Worm (Caenorhabditis elegans) whole organism, young adult: Measurements from ENCODE around the gene damt-1.

ENCODE experiments used
- B0035.1 ChIP-seq: sonication (generic microtip); optimal IDR thresholded peaks from 2 replicates; lab custom pipeline; 2016; ENCODE audit warnings: missing genetic modification characterization, mild to moderate bottlenecking, missing compliant biosample characterization, missing genotype, missing genetic modification reagents
- B0336.3 ChIP-seq: fragments of 200-800 bp; sonication (Bioruptor generic); IDR thresholded peaks from 2 replicates; pipeline ENCODE4 v1.3.6; 2022; ENCODE audit warnings: missing genetic modification characterization, missing compliant biosample characterization
- F10E7.11 ChIP-seq: sonication (generic microtip); optimal IDR thresholded peaks from 2 replicates; lab custom pipeline; 2017; ENCODE audit warnings: mild to moderate bottlenecking, missing genetic modification characterization, moderate library complexity, missing compliant biosample characterization
- F49E8.2 ChIP-seq: sonication (generic microtip); optimal IDR thresholded peaks from 3 replicates; lab custom pipeline; 2017; ENCODE audit warnings: missing genetic modification characterization, mild to moderate bottlenecking, missing compliant biosample characterization, antibody characterized with exemption, moderate library complexity; ENCODE audit not compliant: insufficient read depth
- F52B5.7 ChIP-seq: sonication (generic microtip); optimal IDR thresholded peaks from 2 replicates; lab custom pipeline; 2016; ENCODE audit warnings: mild to moderate bottlenecking, missing genetic modification characterization, missing compliant biosample characterization
- F55B11.4 ChIP-seq: sonication (generic microtip); optimal IDR thresholded peaks from 2 replicates; lab custom pipeline; 2016; ENCODE audit warnings: missing compliant biosample characterization, missing genetic modification characterization, borderline replicate concordance; ENCODE audit not compliant: insufficient read depth
- K11D2.4 ChIP-seq: fragments of 200-800 bp; sonication (Bioruptor generic); IDR thresholded peaks from 2 replicates; pipeline ENCODE4 v1.3.6; 2022; ENCODE audit warnings: missing genetic modification reagents, missing genetic modification characterization, missing compliant biosample characterization
- T07F8.4 ChIP-seq: sonication (generic microtip); optimal IDR thresholded peaks from 2 replicates; lab custom pipeline; 2016; ENCODE audit warnings: mild to moderate bottlenecking, missing genetic modification characterization, moderate library complexity, missing compliant biosample characterization
- Y67H2A.10 ChIP-seq: fragments of 200-800 bp; sonication (Bioruptor generic); conservative IDR thresholded peaks from 2 replicates; pipeline ENCODE4 v1.3.6; 2022; ENCODE audit warnings: missing genetic modification reagents, missing genetic modification characterization, missing compliant biosample characterization
- Y95B8A.8 ChIP-seq: fragments of 200-800 bp; sonication (Bioruptor generic); IDR thresholded peaks from 2 replicates; pipeline ENCODE4 v1.3.6; 2022; ENCODE audit warnings: missing genetic modification reagents, missing genetic modification characterization, missing compliant biosample characterization
- ama-1 ChIP-seq, 3 experiments: fragments of 150-350 bp in 1 of 3; sonication (generic microtip) in 2 of 3; optimal IDR thresholded peaks; 2 replicates each; lab custom pipeline; 2014 to 2018; ENCODE audit warnings: missing biosample characterization in 2 of 3, missing genetic modification characterization in 2 of 3, missing genetic modification reagents in 2 of 3
- aptf-2 ChIP-seq: fragments of 200-800 bp; sonication (Bioruptor generic); conservative IDR thresholded peaks from 2 replicates; pipeline ENCODE4 v1.3.6; 2022; ENCODE audit warnings: missing genetic modification reagents, missing genetic modification characterization, missing compliant biosample characterization
- atf-7 ChIP-seq: sonication (generic microtip); optimal IDR thresholded peaks from 2 replicates; lab custom pipeline; 2017; ENCODE audit warnings: mild to moderate bottlenecking, missing genetic modification characterization, missing compliant biosample characterization
- athp-1 ChIP-seq: sonication (generic microtip); optimal IDR thresholded peaks from 2 replicates; lab custom pipeline; 2017; ENCODE audit warnings: mild to moderate bottlenecking, missing genetic modification characterization, missing compliant biosample characterization
- attf-5 ChIP-seq: fragments of 200-800 bp; sonication (Bioruptor generic); optimal IDR thresholded peaks from 2 replicates; lab custom pipeline; 2018; ENCODE audit warnings: mild to moderate bottlenecking, missing genetic modification characterization, missing compliant biosample characterization
- bed-1 ChIP-seq: fragments of 200-800 bp; sonication (Bioruptor generic); IDR thresholded peaks from 2 replicates; pipeline ENCODE4 v1.3.6; 2022; ENCODE audit warnings: missing genetic modification reagents, missing genetic modification characterization, missing compliant biosample characterization
- cebp-1 ChIP-seq, 2 experiments: fragments of 200-800 bp in 1 of 2; sonication (Bioruptor generic) in 1 of 2; sonication (generic microtip) in 1 of 2; IDR thresholded peaks in 1 of 2; optimal IDR thresholded peaks in 1 of 2; 2 replicates each; pipeline versions ENCODE4 v1.3.6 to Lab custom; 2017 to 2022; ENCODE audit warnings: missing compliant biosample characterization in 2 of 2, missing genetic modification characterization in 2 of 2, mild to moderate bottlenecking in 1 of 2, missing genetic modification reagents in 1 of 2, moderate library complexity in 1 of 2
- chd-7 ChIP-seq: sonication (generic microtip); optimal IDR thresholded peaks from 2 replicates; lab custom pipeline; 2016; ENCODE audit warnings: mild to moderate bottlenecking, missing genetic modification characterization, moderate library complexity, missing compliant biosample characterization
- dpl-1 ChIP-seq: fragments of 150-350 bp; optimal IDR thresholded peaks from 2 replicates; lab custom pipeline; 2014; ENCODE audit warnings: missing biosample characterization, missing genetic modification reagents, missing genetic modification characterization
- efl-1 ChIP-seq: fragments of 150-350 bp; optimal IDR thresholded peaks from 2 replicates; lab custom pipeline; 2014; ENCODE audit warnings: missing biosample characterization, missing genetic modification reagents, missing genetic modification characterization
- egl-44 ChIP-seq: fragments of 200-800 bp; sonication (Bioruptor generic); IDR thresholded peaks from 2 replicates; pipeline ENCODE4 v1.3.6; 2022; ENCODE audit warnings: missing genetic modification reagents, missing genetic modification characterization, missing compliant biosample characterization
- fkh-3 ChIP-seq: sonication (generic microtip); optimal IDR thresholded peaks from 2 replicates; lab custom pipeline; 2016; ENCODE audit warnings: mild to moderate bottlenecking, missing genetic modification characterization, missing compliant biosample characterization
- gei-17 ChIP-seq: fragments of 200-800 bp; sonication (Bioruptor generic); optimal IDR thresholded peaks from 2 replicates; lab custom pipeline; 2018; ENCODE audit warnings: mild to moderate bottlenecking, missing genetic modification characterization, missing compliant biosample characterization
- hlh-12 ChIP-seq: sonication (generic microtip); optimal IDR thresholded peaks from 2 replicates; lab custom pipeline; 2016; ENCODE audit warnings: missing genetic modification characterization, missing compliant biosample characterization
- lin-26 ChIP-seq: fragments of 200-800 bp; sonication (Bioruptor generic); IDR thresholded peaks from 2 replicates; pipeline ENCODE4 v1.3.6; 2022; ENCODE audit warnings: missing genetic modification reagents, missing genetic modification characterization, missing compliant biosample characterization
- lin-35 ChIP-seq, 3 experiments: fragments of 150-350 bp in 2 of 3; sonication (generic microtip) in 1 of 3; optimal IDR thresholded peaks; 2 replicates each; lab custom pipeline; 2014 to 2018; ENCODE audit warnings: missing biosample characterization in 3 of 3, missing genetic modification characterization in 3 of 3, missing genetic modification reagents in 3 of 3
- lir-1 ChIP-seq: fragments of 200-800 bp; sonication (Bioruptor generic); conservative IDR thresholded peaks from 2 replicates; pipeline ENCODE4 v1.3.6; 2022; ENCODE audit warnings: missing genetic modification reagents, missing genetic modification characterization, missing compliant biosample characterization
- lsy-27 ChIP-seq: sonication (generic microtip); optimal IDR thresholded peaks from 2 replicates; lab custom pipeline; 2017; ENCODE audit warnings: missing genetic modification characterization, mild to moderate bottlenecking, missing compliant biosample characterization, antibody characterized with exemption, missing genotype, borderline replicate concordance; ENCODE audit not compliant: insufficient read depth
- mxl-1 ChIP-seq: sonication (generic microtip); optimal IDR thresholded peaks from 2 replicates; lab custom pipeline; 2016; ENCODE audit warnings: missing genetic modification characterization, missing compliant biosample characterization
- nhr-120 ChIP-seq: fragments of 200-800 bp; sonication (Bioruptor generic); IDR thresholded peaks from 2 replicates; pipeline ENCODE4 v1.3.6; 2022; ENCODE audit warnings: missing genetic modification characterization, missing compliant biosample characterization
- nhr-27 ChIP-seq: fragments of 200-800 bp; sonication (Bioruptor generic); optimal IDR thresholded peaks from 2 replicates; lab custom pipeline; 2018; ENCODE audit warnings: mild to moderate bottlenecking, missing genetic modification characterization, moderate library complexity, missing compliant biosample characterization
- nhr-80 ChIP-seq: sonication (generic microtip); optimal IDR thresholded peaks from 2 replicates; lab custom pipeline; 2016; ENCODE audit warnings: missing genetic modification characterization, missing compliant biosample characterization
- nhr-90 ChIP-seq: sonication (generic microtip); optimal IDR thresholded peaks from 2 replicates; lab custom pipeline; 2016; ENCODE audit warnings: missing genotype, mild to moderate bottlenecking, missing genetic modification characterization, missing compliant biosample characterization
- pbrm-1 ChIP-seq: fragments of 200-800 bp; sonication (Bioruptor generic); IDR thresholded peaks from 2 replicates; pipeline ENCODE4 v1.3.6; 2022; ENCODE audit warnings: missing genetic modification reagents, missing genetic modification characterization, missing compliant biosample characterization
- snpc-4 ChIP-seq, 5 experiments: fragments of 150-350 bp in 1 of 5; sonication (generic microtip) in 4 of 5; optimal IDR thresholded peaks; 2 replicates each; lab custom pipeline; 2014 to 2018; ENCODE audit warnings: missing genetic modification characterization in 5 of 5, missing biosample characterization in 3 of 5, antibody characterized with exemption in 2 of 5, mild to moderate bottlenecking in 2 of 5, missing compliant biosample characterization in 2 of 5, missing genotype in 2 of 5, moderate library complexity in 2 of 5, missing genetic modification reagents in 1 of 5
- tbp1 ChIP-seq: fragments of 200-800 bp; sonication (Bioruptor generic); optimal IDR thresholded peaks from 2 replicates; lab custom pipeline; 2018; ENCODE audit warnings: mild to moderate bottlenecking, missing genetic modification characterization, missing compliant biosample characterization
- tlf-1 ChIP-seq: fragments of 200-800 bp; sonication (Bioruptor generic); optimal IDR thresholded peaks from 2 replicates; lab custom pipeline; 2018; ENCODE audit warnings: mild to moderate bottlenecking, missing genetic modification characterization, missing compliant biosample characterization
- unc-62 ChIP-seq: fragments of 150-350 bp; optimal IDR thresholded peaks from 2 replicates; lab custom pipeline; 2014; ENCODE audit warnings: missing biosample characterization, missing genetic modification reagents, missing genetic modification characterization
- xnd-1 ChIP-seq: sonication (generic microtip); optimal IDR thresholded peaks from 2 replicates; lab custom pipeline; 2016; ENCODE audit warnings: missing genotype, missing genetic modification reagents, missing genetic modification characterization, missing compliant biosample characterization
- ztf-26 ChIP-seq: sonication (generic microtip); optimal IDR thresholded peaks from 2 replicates; lab custom pipeline; 2017; ENCODE audit warnings: missing genetic modification characterization, missing compliant biosample characterization

damt-1 gene

DNA sequence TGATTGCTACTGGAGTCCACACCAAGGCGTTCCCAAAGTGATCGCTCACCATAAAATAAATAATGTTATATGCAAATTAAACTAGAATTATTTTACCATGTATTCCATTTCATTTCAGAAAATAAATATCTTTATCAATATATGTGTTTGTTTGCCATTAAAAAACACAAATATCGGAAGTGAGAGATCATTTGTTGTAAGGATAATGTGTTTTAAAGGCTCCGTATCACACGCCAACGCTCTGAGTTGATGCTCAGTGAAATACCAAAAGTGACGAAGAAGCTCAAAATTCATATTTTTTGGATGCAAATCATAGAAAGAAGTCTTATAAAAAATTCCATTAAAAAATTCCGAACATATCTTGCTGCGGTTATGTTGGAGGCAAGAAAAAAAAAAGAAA lies 23.7 kb upstream of the damt-1 start:
- no peak for TF ChIP-seq B0336.3 (GFP tag; lab: Robert Waterston, UW)
- TF ChIP-seq, all 124 proteins: peak for 0

- no peak for TF ChIP-seq nhr-80
- no peak for TF ChIP-seq dpl-1
- TF ChIP-seq lsy-27 (tag; lab: Kevin White, UChicago): no peak
- TF ChIP-seq Y95B8A.8 (GFP tag; lab: Robert Waterston, UW): no peak
- TF ChIP-seq gei-17 (GFP tag; lab: Kevin White, UChicago): no peak
- no peak for TF ChIP-seq aptf-2 (GFP tag; lab: Robert Waterston, UW)
- TF ChIP-seq tbp1 (GFP tag; lab: Kevin White, UChicago): no peak
- TF ChIP-seq F52B5.7 (tag; lab: Kevin White, UChicago): no peak
- TF ChIP-seq pbrm-1 (GFP tag; lab: Robert Waterston, UW): no peak
- TF ChIP-seq fkh-3 (tag; lab: Kevin White, UChicago): no peak
- TF ChIP-seq mxl-1 (tag; lab: Kevin White, UChicago): no peak
- TF ChIP-seq F49E8.2: no peak
- TF ChIP-seq lin-35 (GFP tag; optimal IDR thresholded peaks at IDR 0.05; lab: Kevin White, UChicago): no peak
- no peak for TF ChIP-seq hlh-12 (tag; lab: Kevin White, UChicago)
- TF ChIP-seq K11D2.4 (GFP tag; lab: Robert Waterston, UW): no peak
- TF ChIP-seq unc-62 (GFP tag; lab: Kevin White, UChicago): no peak
- TF ChIP-seq nhr-90 (tag; lab: Kevin White, UChicago): no peak
- no peak for TF ChIP-seq efl-1 (GFP tag; lab: Kevin White, UChicago)
These were observed 22.6 kb upstream of the damt-1 start for ce11 chrII:5697338-5697737.

DNA sequence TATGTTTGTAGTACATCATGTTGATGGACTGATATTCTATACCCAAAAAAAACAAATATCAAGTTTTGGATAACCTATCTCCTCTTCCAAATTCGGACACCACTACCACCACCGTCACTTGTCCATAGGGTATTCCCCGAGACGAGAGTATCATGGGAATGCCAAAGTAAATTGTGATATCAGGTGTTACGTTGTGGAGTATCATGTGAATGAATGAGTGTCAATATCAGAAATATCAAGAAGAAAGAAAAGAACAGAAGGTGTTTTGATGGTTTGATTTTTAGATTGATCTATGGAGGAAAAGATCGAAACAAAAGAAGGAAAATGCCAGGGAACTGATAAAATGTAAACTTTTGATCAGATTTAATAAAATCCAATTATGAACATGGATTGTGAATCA lies 21.7 kb upstream of the damt-1 start:
- TF ChIP-seq lin-26 (GFP tag; lab: Robert Waterston, UW) (peak; percentile 51; the same call in 1 of the 2 replicates), tbp1 (GFP tag; lab: Kevin White, UChicago) (peak; percentile 29), nhr-80 (peak; percentile 58), attf-5 (GFP tag; lab: Kevin White, UChicago) (peak; percentile 37), atf-7 (tag; lab: Kevin White, UChicago) (peak; percentile 41), B0035.1 (tag; lab: Kevin White, UChicago) (no peak), snpc-4 (GFP tag; optimal IDR thresholded peaks at IDR 0.05; lab: Kevin White, UChicago) (no peak), snpc-4 (tag; optimal IDR thresholded peaks at IDR 0.05; lab: Kevin White, UChicago) (peak in 2 of 4 experiments; percentile 21 to 64), F55B11.4 (tag; lab: Kevin White, UChicago) (no peak), tlf-1 (GFP tag; lab: Kevin White, UChicago) (peak; percentile 25), cebp-1 (GFP tag; IDR thresholded peaks at IDR 0.05; lab: Robert Waterston, UW) (no peak), cebp-1 (tag; optimal IDR thresholded peaks at IDR 0.05; lab: Kevin White, UChicago) (peak; percentile 52), chd-7 (peak; percentile 33), nhr-27 (tag; lab: Kevin White, UChicago) (no peak), ztf-26 (tag; lab: Kevin White, UChicago) (peak; percentile 11), B0336.3 (GFP tag; lab: Robert Waterston, UW) (0 out of 2 replicates have a peak, but pooled peaks have one; percentile 20)

DNA sequence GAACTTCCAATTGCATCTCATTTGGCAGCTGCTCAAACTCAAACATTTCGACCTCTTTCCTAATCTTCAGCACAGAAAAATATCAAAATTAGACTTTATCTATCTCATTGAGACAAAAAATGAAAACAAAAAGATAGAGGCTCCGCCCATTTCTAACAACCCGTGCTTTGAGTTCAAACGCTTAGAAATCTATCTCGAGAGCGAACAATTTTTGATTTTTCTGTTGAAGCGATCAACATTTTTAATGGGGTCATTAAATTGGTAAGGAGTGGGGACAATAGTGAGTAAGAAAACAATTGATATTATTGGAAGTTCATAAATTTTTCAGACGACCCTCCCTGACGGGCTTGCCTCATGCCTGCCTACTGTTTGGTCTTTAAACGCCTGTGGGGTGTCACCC lies 21.1 kb upstream of the damt-1 start, which contains the start of the genes C25H3.10 and C25H3.1:
Gene C25H3.10, minus strand, starts transcription at position 101 of the 400 bp plus-strand sequence.
Gene C25H3.1, plus strand, starts transcription at position 203 of the 400 bp plus-strand sequence.
- TF ChIP-seq B0336.3 (GFP tag; lab: Robert Waterston, UW): no peak

- TF ChIP-seq dpl-1: no peak
- TF ChIP-seq athp-1 (tag; lab: Kevin White, UChicago): no peak
- TF ChIP-seq ama-1 (optimal IDR thresholded peaks at IDR 0.05; lab: Kevin White, UChicago): peak; percentile 86
- no peak for TF ChIP-seq ama-1 (GFP tag; optimal IDR thresholded peaks at IDR 0.05; lab: Kevin White, UChicago)
- peak; percentile 32 for TF ChIP-seq xnd-1 (tag; lab: Kevin White, UChicago)
- TF ChIP-seq F10E7.11 (tag; lab: Kevin White, UChicago): no peak
- no peak for TF ChIP-seq T07F8.4 (tag; lab: Kevin White, UChicago)
- no peak for TF ChIP-seq lir-1
- TF ChIP-seq nhr-120: no peak
- no peak for TF ChIP-seq egl-44 (GFP tag; lab: Robert Waterston, UW)
- no peak for TF ChIP-seq Y67H2A.10 (GFP tag; lab: Robert Waterston, UW)
- no peak for TF ChIP-seq bed-1
- TF ChIP-seq efl-1 (GFP tag; lab: Kevin White, UChicago): no peak
- no peak for TF ChIP-seq mxl-1 (tag; lab: Kevin White, UChicago)
These were observed 18.5 kb upstream of the damt-1 start for ce11 chrII:5701485-5701884.
